Worm (Caenorhabditis elegans) whole organism, mixed stage, embryonic: ENCODE measurements around the gene mig-18.

Experiments used
- M03D4.4 ChIP-seq: sonication (generic microtip); optimal IDR thresholded peaks from 2 replicates; lab custom pipeline; 2017; ENCODE audit warnings: mild to moderate bottlenecking, missing genetic modification characterization, missing compliant biosample characterization
- nhr-237 ChIP-seq: fragments of 150-350 bp; optimal IDR thresholded peaks from 2 replicates; lab custom pipeline; 2014; ENCODE audit warnings: missing biosample characterization, missing genetic modification characterization
- nhr-28 ChIP-seq: fragments of 150-350 bp; optimal IDR thresholded peaks from 2 replicates; lab custom pipeline; 2014; ENCODE audit warnings: missing biosample characterization, missing genetic modification characterization
- snpc-4 ChIP-seq: fragments of 150-350 bp; optimal IDR thresholded peaks from 2 replicates; lab custom pipeline; 2014; ENCODE audit warnings: missing biosample characterization, missing genetic modification characterization
- tbx-8 ChIP-seq: fragments of 200-800 bp; sonication (Bioruptor generic); optimal IDR thresholded peaks from 2 replicates; lab custom pipeline; 2018; ENCODE audit warnings: mild to moderate bottlenecking, missing genetic modification characterization, moderate library complexity, missing compliant biosample characterization
- unc-62 ChIP-seq: fragments of 150-350 bp; optimal IDR thresholded peaks from 2 replicates; lab custom pipeline; 2014; ENCODE audit warnings: missing biosample characterization, missing genetic modification reagents, missing genetic modification characterization

DNA sequence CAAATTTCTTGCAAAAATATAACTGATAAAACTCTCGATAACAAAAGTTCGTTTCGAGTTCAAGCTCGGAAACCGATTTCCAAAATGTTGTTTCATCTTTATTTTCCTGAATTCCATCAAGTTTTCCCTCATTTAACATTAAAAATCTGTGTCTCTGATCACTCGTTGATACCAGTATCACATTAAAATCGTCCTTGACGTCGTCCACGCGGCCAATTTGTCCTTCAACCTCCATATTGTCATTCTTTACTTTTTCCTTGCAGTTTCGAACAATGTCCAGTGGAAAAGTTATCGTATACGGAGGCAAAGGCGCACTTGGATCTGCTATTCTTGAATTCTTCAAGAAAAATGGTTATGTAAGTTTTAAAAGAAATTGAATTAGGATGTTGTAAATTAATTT is 9.4 kb upstream of the mig-18 start, which contains the start of gene qdpr-1:
- TF ChIP-seq M03D4.4 (tag; lab: Kevin White, UChicago) (no peak), nhr-28 (tag; lab: Kevin White, UChicago) (no peak), unc-62 (GFP tag; lab: Kevin White, UChicago) (no peak), tbx-8 (GFP tag; lab: Kevin White, UChicago) (no peak), nhr-237 (tag; lab: Kevin White, UChicago) (no peak), snpc-4 (tag; lab: Kevin White, UChicago) (no peak)
